Worm (Caenorhabditis elegans) whole organism, young adult: ENCODE data around the gene T05B9.1.

Experiments used
- B0261.1 ChIP-seq: sonication (generic microtip); optimal IDR thresholded peaks from 2 replicates; lab custom pipeline; 2016; ENCODE audit warnings: mild to moderate bottlenecking, missing genetic modification characterization, moderate library complexity, missing compliant biosample characterization
- B0336.3 ChIP-seq: fragments of 200-800 bp; sonication (Bioruptor generic); IDR thresholded peaks from 2 replicates; pipeline ENCODE4 v1.3.6; 2022; ENCODE audit warnings: missing genetic modification characterization, missing compliant biosample characterization
- C17E4.6 ChIP-seq: fragments of 200-800 bp; sonication (Bioruptor generic); IDR thresholded peaks from 2 replicates; pipeline ENCODE4 v1.3.6; 2022; ENCODE audit warnings: missing genetic modification reagents, missing genetic modification characterization, missing compliant biosample characterization
- F10E7.11 ChIP-seq: sonication (generic microtip); optimal IDR thresholded peaks from 2 replicates; lab custom pipeline; 2017; ENCODE audit warnings: mild to moderate bottlenecking, missing genetic modification characterization, moderate library complexity, missing compliant biosample characterization
- F23B12.7 ChIP-seq: sonication (generic microtip); optimal IDR thresholded peaks from 2 replicates; lab custom pipeline; 2017; ENCODE audit warnings: missing genetic modification characterization, mild to moderate bottlenecking, missing compliant biosample characterization, antibody characterized with exemption, moderate library complexity; ENCODE audit not compliant: insufficient read depth
- Y53G8AR.9 ChIP-seq: fragments of 200-800 bp; sonication (Bioruptor generic); conservative IDR thresholded peaks from 2 replicates; pipeline ENCODE4 v1.3.6; 2022; ENCODE audit warnings: missing genetic modification reagents, missing genetic modification characterization, missing compliant biosample characterization
- Y79H2A.3 ChIP-seq: fragments of 200-800 bp; sonication (Bioruptor generic); conservative IDR thresholded peaks from 2 replicates; pipeline ENCODE4 v1.3.6; 2022; ENCODE audit warnings: missing genetic modification reagents, missing genetic modification characterization, missing compliant biosample characterization
- Y95B8A.8 ChIP-seq: fragments of 200-800 bp; sonication (Bioruptor generic); IDR thresholded peaks from 2 replicates; pipeline ENCODE4 v1.3.6; 2022; ENCODE audit warnings: missing genetic modification reagents, missing genetic modification characterization, missing compliant biosample characterization
- ZK185.1 ChIP-seq: sonication (generic microtip); optimal IDR thresholded peaks from 2 replicates; lab custom pipeline; 2016; ENCODE audit warnings: mild to moderate bottlenecking, missing genetic modification characterization, missing compliant biosample characterization; ENCODE audit not compliant: poor library complexity, severe bottlenecking
- ama-1 ChIP-seq, 3 experiments: fragments of 150-350 bp in 1 of 3; sonication (generic microtip) in 2 of 3; optimal IDR thresholded peaks; 2 replicates each; lab custom pipeline; 2014 to 2018; ENCODE audit warnings: missing biosample characterization in 2 of 3, missing genetic modification characterization in 2 of 3, missing genetic modification reagents in 2 of 3
- atf-7 ChIP-seq: sonication (generic microtip); optimal IDR thresholded peaks from 2 replicates; lab custom pipeline; 2017; ENCODE audit warnings: mild to moderate bottlenecking, missing genetic modification characterization, missing compliant biosample characterization
- attf-5 ChIP-seq: fragments of 200-800 bp; sonication (Bioruptor generic); optimal IDR thresholded peaks from 2 replicates; lab custom pipeline; 2018; ENCODE audit warnings: mild to moderate bottlenecking, missing genetic modification characterization, missing compliant biosample characterization
- attf-6 ChIP-seq: fragments of 200-800 bp; sonication (Bioruptor generic); IDR thresholded peaks from 2 replicates; pipeline ENCODE4 v1.3.6; 2022; ENCODE audit warnings: missing genetic modification reagents, missing genetic modification characterization, missing compliant biosample characterization
- cebp-1 ChIP-seq, 2 experiments: fragments of 200-800 bp in 1 of 2; sonication (Bioruptor generic) in 1 of 2; sonication (generic microtip) in 1 of 2; IDR thresholded peaks in 1 of 2; optimal IDR thresholded peaks in 1 of 2; 2 replicates each; pipeline versions ENCODE4 v1.3.6 to Lab custom; 2017 to 2022; ENCODE audit warnings: missing compliant biosample characterization in 2 of 2, missing genetic modification characterization in 2 of 2, mild to moderate bottlenecking in 1 of 2, missing genetic modification reagents in 1 of 2, moderate library complexity in 1 of 2
- ceh-40 ChIP-seq: fragments of 200-800 bp; sonication (Bioruptor generic); IDR thresholded peaks from 2 replicates; pipeline ENCODE4 v1.3.6; 2022; ENCODE audit warnings: missing genetic modification characterization, missing compliant biosample characterization
- dpff-1 ChIP-seq: sonication (generic microtip); optimal IDR thresholded peaks from 2 replicates; lab custom pipeline; 2017; ENCODE audit warnings: mild to moderate bottlenecking, missing genetic modification characterization, missing compliant biosample characterization
- efl-1 ChIP-seq: fragments of 150-350 bp; optimal IDR thresholded peaks from 2 replicates; lab custom pipeline; 2014; ENCODE audit warnings: missing biosample characterization, missing genetic modification reagents, missing genetic modification characterization
- ekl-4 ChIP-seq: fragments of 200-800 bp; sonication (Bioruptor generic); IDR thresholded peaks from 2 replicates; pipeline ENCODE4 v1.3.6; 2022; ENCODE audit warnings: missing genetic modification reagents, missing genetic modification characterization, missing compliant biosample characterization
- fkh-3 ChIP-seq: sonication (generic microtip); optimal IDR thresholded peaks from 2 replicates; lab custom pipeline; 2016; ENCODE audit warnings: mild to moderate bottlenecking, missing genetic modification characterization, missing compliant biosample characterization
- him-1 ChIP-seq: sonication (generic microtip); optimal IDR thresholded peaks from 2 replicates; lab custom pipeline; 2016; ENCODE audit warnings: missing genotype, missing genetic modification reagents, missing genetic modification characterization, missing compliant biosample characterization
- hmg-1.2 ChIP-seq: fragments of 200-800 bp; sonication (Bioruptor generic); IDR thresholded peaks from 2 replicates; pipeline ENCODE4 v1.3.6; 2022; ENCODE audit warnings: missing genetic modification reagents, missing genetic modification characterization, missing compliant biosample characterization
- hsf-1 ChIP-seq: fragments of 200-800 bp; sonication (Bioruptor generic); IDR thresholded peaks from 2 replicates; pipeline ENCODE4 v1.3.6; 2022; ENCODE audit warnings: missing genetic modification reagents, missing genetic modification characterization, missing compliant biosample characterization
- lag-1 ChIP-seq: fragments of 200-800 bp; sonication (Bioruptor generic); IDR thresholded peaks from 2 replicates; pipeline ENCODE4 v1.3.6; 2022; ENCODE audit warnings: missing genetic modification reagents, missing genetic modification characterization, missing compliant biosample characterization
- lin-26 ChIP-seq: fragments of 200-800 bp; sonication (Bioruptor generic); IDR thresholded peaks from 2 replicates; pipeline ENCODE4 v1.3.6; 2022; ENCODE audit warnings: missing genetic modification reagents, missing genetic modification characterization, missing compliant biosample characterization
- lin-54 ChIP-seq: fragments of 200-800 bp; sonication (Bioruptor generic); optimal IDR thresholded peaks from 2 replicates; lab custom pipeline; 2018; ENCODE audit warnings: mild to moderate bottlenecking, missing genetic modification characterization, missing compliant biosample characterization
- madf-3 ChIP-seq: fragments of 200-800 bp; sonication (Bioruptor generic); IDR thresholded peaks from 2 replicates; pipeline ENCODE4 v1.3.6; 2022; ENCODE audit warnings: missing genetic modification reagents, missing genetic modification characterization, missing compliant biosample characterization
- madf-6 ChIP-seq: fragments of 200-800 bp; sonication (Bioruptor generic); IDR thresholded peaks from 2 replicates; pipeline ENCODE4 v1.3.6; 2022; ENCODE audit warnings: missing genetic modification reagents, missing genetic modification characterization, missing compliant biosample characterization
- madf-8 ChIP-seq: fragments of 200-800 bp; sonication (Bioruptor generic); conservative IDR thresholded peaks from 2 replicates; pipeline ENCODE4 v1.3.6; 2022; ENCODE audit warnings: missing genetic modification reagents, missing genetic modification characterization, missing compliant biosample characterization
- mcd-1 ChIP-seq: fragments of 200-800 bp; sonication (Bioruptor generic); IDR thresholded peaks from 2 replicates; pipeline ENCODE4 v1.3.6; 2022; ENCODE audit warnings: missing genetic modification reagents, missing genetic modification characterization, missing compliant biosample characterization
- nfya-2 ChIP-seq: fragments of 200-800 bp; sonication (Bioruptor generic); IDR thresholded peaks from 2 replicates; pipeline ENCODE4 v1.3.6; 2022; ENCODE audit warnings: missing genetic modification reagents, missing genetic modification characterization, missing compliant biosample characterization
- nhr-27 ChIP-seq: fragments of 200-800 bp; sonication (Bioruptor generic); optimal IDR thresholded peaks from 2 replicates; lab custom pipeline; 2018; ENCODE audit warnings: mild to moderate bottlenecking, missing genetic modification characterization, moderate library complexity, missing compliant biosample characterization
- rcor-1 ChIP-seq: fragments of 200-800 bp; sonication (Bioruptor generic); IDR thresholded peaks from 2 replicates; pipeline ENCODE4 v1.3.6; 2022; ENCODE audit warnings: missing genetic modification reagents, missing genetic modification characterization, missing compliant biosample characterization
- rec-8 ChIP-seq, 2 experiments: sonication (generic microtip); optimal IDR thresholded peaks; 2 replicates each; lab custom pipeline; 2016; ENCODE audit warnings: mild to moderate bottlenecking in 2 of 2, missing genetic modification characterization in 2 of 2, missing genetic modification reagents in 2 of 2, missing genotype in 2 of 2, missing biosample characterization in 1 of 2, missing compliant biosample characterization in 1 of 2, moderate library complexity in 1 of 2
- sea-2 ChIP-seq: fragments of 200-800 bp; sonication (Bioruptor generic); IDR thresholded peaks from 2 replicates; pipeline ENCODE4 v1.3.6; 2022; ENCODE audit warnings: missing genetic modification characterization, missing compliant biosample characterization
- snpc-1.1 ChIP-seq: sonication (generic microtip); optimal IDR thresholded peaks from 2 replicates; lab custom pipeline; 2017; ENCODE audit warnings: missing genetic modification characterization, mild to moderate bottlenecking, missing compliant biosample characterization, antibody characterized with exemption, moderate library complexity, missing genotype, missing genetic modification reagents; ENCODE audit not compliant: insufficient read depth
- snpc-1.3 ChIP-seq: sonication (generic microtip); optimal IDR thresholded peaks from 2 replicates; lab custom pipeline; 2017; ENCODE audit warnings: missing genetic modification characterization, mild to moderate bottlenecking, missing compliant biosample characterization, antibody characterized with exemption, moderate library complexity, missing genotype, missing genetic modification reagents; ENCODE audit not compliant: insufficient read depth
- snpc-3.4 ChIP-seq: sonication (generic microtip); optimal IDR thresholded peaks from 2 replicates; lab custom pipeline; 2017; ENCODE audit warnings: missing genetic modification characterization, mild to moderate bottlenecking, missing compliant biosample characterization, antibody characterized with exemption, moderate library complexity, missing genotype, missing genetic modification reagents
- snpc-4 ChIP-seq, 5 experiments: fragments of 150-350 bp in 1 of 5; sonication (generic microtip) in 4 of 5; optimal IDR thresholded peaks; 2 replicates each; lab custom pipeline; 2014 to 2018; ENCODE audit warnings: missing genetic modification characterization in 5 of 5, missing biosample characterization in 3 of 5, antibody characterized with exemption in 2 of 5, mild to moderate bottlenecking in 2 of 5, missing compliant biosample characterization in 2 of 5, missing genotype in 2 of 5, moderate library complexity in 2 of 5, missing genetic modification reagents in 1 of 5
- sptf-2 ChIP-seq: fragments of 200-800 bp; sonication (Bioruptor generic); optimal IDR thresholded peaks from 2 replicates; lab custom pipeline; 2018; ENCODE audit warnings: mild to moderate bottlenecking, missing genetic modification characterization, missing compliant biosample characterization
- tbp1 ChIP-seq: fragments of 200-800 bp; sonication (Bioruptor generic); optimal IDR thresholded peaks from 2 replicates; lab custom pipeline; 2018; ENCODE audit warnings: mild to moderate bottlenecking, missing genetic modification characterization, missing compliant biosample characterization
- unc-62 ChIP-seq: fragments of 150-350 bp; optimal IDR thresholded peaks from 2 replicates; lab custom pipeline; 2014; ENCODE audit warnings: missing biosample characterization, missing genetic modification reagents, missing genetic modification characterization
- xnd-1 ChIP-seq: sonication (generic microtip); optimal IDR thresholded peaks from 2 replicates; lab custom pipeline; 2016; ENCODE audit warnings: missing genotype, missing genetic modification reagents, missing genetic modification characterization, missing compliant biosample characterization
- ztf-3 ChIP-seq: fragments of 200-800 bp; sonication (Bioruptor generic); optimal IDR thresholded peaks from 2 replicates; lab custom pipeline; 2018; ENCODE audit warnings: mild to moderate bottlenecking, missing genetic modification characterization, missing compliant biosample characterization

Gene T05B9.1

ce11 chrII:11237099-11237498, 23.9 kb downstream of the T05B9.1 start, which contains the start of gene fndc-1:
Gene fndc-1 (minus strand): TSS chrII:11237325.
- TF ChIP-seq tbp1 (GFP tag; lab: Kevin White, UChicago) = peak; percentile 5
- no peak for TF ChIP-seq ztf-3 (GFP tag; lab: Kevin White, UChicago)
- TF ChIP-seq hsf-1 (GFP tag; lab: Robert Waterston, UW) = peak; percentile 62
- no peak for TF ChIP-seq snpc-4 (GFP tag; optimal IDR thresholded peaks at IDR 0.05; lab: Kevin White, UChicago)
- TF ChIP-seq snpc-4 (tag; optimal IDR thresholded peaks at IDR 0.05; lab: Kevin White, UChicago) = no peak
- no peak for TF ChIP-seq dpff-1 (tag; lab: Kevin White, UChicago)
- no peak for TF ChIP-seq unc-62 (GFP tag; lab: Kevin White, UChicago)
- TF ChIP-seq B0261.1 = no peak
- TF ChIP-seq attf-6 (GFP tag; lab: Robert Waterston, UW) = 0 out of 2 replicates have a peak, but pooled peaks have one; percentile 34
- peak; percentile 9; the same call in 1 of the 2 replicates for TF ChIP-seq lag-1 (GFP tag; lab: Robert Waterston, UW)
- no peak for TF ChIP-seq rcor-1 (GFP tag; lab: Robert Waterston, UW)
- peak; percentile 70 for TF ChIP-seq Y53G8AR.9
- TF ChIP-seq Y95B8A.8 (GFP tag; lab: Robert Waterston, UW) = peak; percentile 42; the same call in 1 of the 2 replicates
- no peak for TF ChIP-seq sptf-2 (GFP tag; lab: Kevin White, UChicago)
- peak; percentile 14; the same call in 1 of the 2 replicates for TF ChIP-seq madf-8
- TF ChIP-seq nfya-2 (GFP tag; lab: Robert Waterston, UW) = 0 out of 2 replicates have a peak, but pooled peaks have one; percentile 24
- no peak for TF ChIP-seq rec-8 (tag; optimal IDR thresholded peaks at IDR 0.05; lab: Kevin White, UChicago)
- peak; percentile 13 for TF ChIP-seq xnd-1
- TF ChIP-seq snpc-1.3 = peak; percentile 30
- TF ChIP-seq F10E7.11 (tag; lab: Kevin White, UChicago) = peak; percentile 35
- TF ChIP-seq mcd-1 (GFP tag; lab: Robert Waterston, UW) = peak; percentile 37; the same call in 1 of the 2 replicates
- TF ChIP-seq lin-54 (GFP tag; lab: Kevin White, UChicago) = peak; percentile 44
- TF ChIP-seq ekl-4 (GFP tag; lab: Robert Waterston, UW) = 0 out of 2 replicates have a peak, but pooled peaks have one; percentile 12
- TF ChIP-seq C17E4.6 (GFP tag; lab: Robert Waterston, UW) = 0 out of 2 replicates have a peak, but pooled peaks have one; percentile 25
- peak; percentile 22; the same call in 1 of the 2 replicates for TF ChIP-seq lin-26 (GFP tag; lab: Robert Waterston, UW)
- TF ChIP-seq madf-3 (GFP tag; lab: Robert Waterston, UW) = peak; percentile 57
- no peak for TF ChIP-seq cebp-1 (GFP tag; IDR thresholded peaks at IDR 0.05; lab: Robert Waterston, UW)
- peak; percentile 33 for TF ChIP-seq cebp-1 (tag; optimal IDR thresholded peaks at IDR 0.05; lab: Kevin White, UChicago)
- TF ChIP-seq ama-1 (optimal IDR thresholded peaks at IDR 0.05; lab: Kevin White, UChicago) = no peak
- peak in 1 of 2 experiments; percentile 6 for TF ChIP-seq ama-1 (GFP tag; optimal IDR thresholded peaks at IDR 0.05; lab: Kevin White, UChicago)
- no peak for TF ChIP-seq F23B12.7
- TF ChIP-seq B0336.3 (GFP tag; lab: Robert Waterston, UW) = peak; percentile 53; the same call in 1 of the 2 replicates
- peak; percentile 8; the same call in 1 of the 2 replicates for TF ChIP-seq hmg-1.2 (GFP tag; lab: Robert Waterston, UW)
- TF ChIP-seq madf-6 (GFP tag; lab: Robert Waterston, UW) = peak; percentile 65; the same call in 1 of the 2 replicates
- TF ChIP-seq atf-7 (tag; lab: Kevin White, UChicago) = peak; percentile 23

ce11 chrII:11236274-11236673, 24.7 kb downstream of the T05B9.1 start, which contains the start of gene cchl-1:
Gene cchl-1 (minus strand): TSS chrII:11236387.
- TF ChIP-seq nhr-27 (tag; lab: Kevin White, UChicago) (no peak), tbp1 (GFP tag; lab: Kevin White, UChicago) (peak; percentile 15), Y79H2A.3 (GFP tag; lab: Robert Waterston, UW) (no peak), Y95B8A.8 (GFP tag; lab: Robert Waterston, UW) (no peak), snpc-1.1 (no peak), Y53G8AR.9 (no peak), ZK185.1 (tag; lab: Kevin White, UChicago) (no peak), him-1 (tag; lab: Kevin White, UChicago) (no peak), ceh-40 (GFP tag; lab: Robert Waterston, UW) (no peak), snpc-3.4 (peak; percentile 37), efl-1 (GFP tag; lab: Kevin White, UChicago) (no peak), snpc-4 (GFP tag; optimal IDR thresholded peaks at IDR 0.05; lab: Kevin White, UChicago) (no peak), snpc-4 (tag; optimal IDR thresholded peaks at IDR 0.05; lab: Kevin White, UChicago) (peak in 1 of 4 experiments; percentile 19), sea-2 (GFP tag; lab: Robert Waterston, UW) (no peak), C17E4.6 (GFP tag; lab: Robert Waterston, UW) (0 out of 2 replicates have a peak, but pooled peaks have one; percentile 5), cebp-1 (GFP tag; IDR thresholded peaks at IDR 0.05; lab: Robert Waterston, UW) (no peak), cebp-1 (tag; optimal IDR thresholded peaks at IDR 0.05; lab: Kevin White, UChicago) (peak; percentile 65), attf-5 (peak; percentile 6), fkh-3 (no peak), mcd-1 (GFP tag; lab: Robert Waterston, UW) (no peak), ekl-4 (GFP tag; lab: Robert Waterston, UW) (no peak)
